Worm (Caenorhabditis elegans): Measurements from ENCODE around the gene fbxa-134.

DNA sequence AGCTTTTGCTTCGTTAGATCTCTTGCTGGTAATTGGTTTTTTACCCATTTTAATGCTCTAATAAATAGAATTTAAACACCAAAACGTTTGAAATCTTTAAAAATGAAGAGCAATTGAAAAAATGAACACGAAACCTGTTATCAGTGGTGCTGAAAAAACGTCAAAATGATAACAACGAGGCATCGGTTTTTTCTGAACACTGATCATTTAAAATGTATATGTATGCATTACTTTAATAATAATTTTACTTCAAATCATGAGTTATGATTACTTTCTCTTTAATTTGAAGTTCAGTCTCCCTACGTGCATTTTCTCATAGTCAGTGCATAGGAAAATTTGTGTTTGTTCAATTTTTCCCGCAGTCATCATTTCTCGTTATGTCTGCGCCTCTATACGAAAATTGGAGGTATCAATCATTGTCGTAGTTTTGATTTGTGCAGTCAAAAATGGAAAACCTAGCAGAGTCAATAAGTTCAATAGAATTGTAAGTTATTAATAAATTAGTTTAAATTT is 30.2 kb downstream of the fbxa-134 start, which contains the start of gene F31E9.3:
- no peak for TF ChIP-seq flt-1 (GFP tag; IDR thresholded peaks at IDR 0.05)
- TF ChIP-seq ztf-29 (GFP tag; IDR thresholded peaks at IDR 0.05): no peak
- no peak for TF ChIP-seq ztf-23 (GFP tag; IDR thresholded peaks at IDR 0.05)
- no peak for TF ChIP-seq T22C8.4 (GFP tag; IDR thresholded peaks at IDR 0.05)
